Fruit fly (Drosophila melanogaster): ENCODE data around the gene VhaAC39-2.

VhaAC39-2 gene

DNA sequence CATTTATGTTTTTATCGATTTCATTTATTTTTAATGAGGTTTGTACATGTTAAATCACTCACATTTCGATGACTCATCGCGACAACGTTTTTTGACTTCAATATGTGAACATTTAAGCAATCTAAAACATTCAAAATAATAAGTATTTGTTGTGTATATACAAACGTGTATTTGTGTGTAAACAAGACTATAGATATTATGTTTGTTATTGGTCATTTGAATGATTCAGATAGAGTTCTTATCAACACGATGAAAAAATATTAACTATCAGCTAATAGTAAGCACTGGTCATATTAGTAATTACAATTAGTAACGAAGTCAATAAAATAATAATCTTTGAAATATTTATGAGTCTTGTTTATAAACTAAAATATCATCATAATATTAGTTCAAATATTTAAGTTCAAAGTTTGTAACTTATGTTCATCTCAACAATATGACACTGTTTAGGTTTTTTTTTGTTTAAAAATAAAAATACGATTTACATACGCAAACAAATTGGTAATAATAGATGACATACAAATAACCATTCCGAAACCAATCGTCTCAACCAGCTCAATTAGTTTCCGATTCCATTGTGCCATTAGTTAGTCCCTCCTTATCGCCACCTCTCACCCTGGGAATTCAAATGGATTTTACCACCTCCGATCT lies 22.0 kb upstream of the VhaAC39-2 start:
- TF ChIP-seq Myc (optimal IDR thresholded peaks at IDR 0.05) (no peak), Sin3A (optimal IDR thresholded peaks at IDR 0.05) (no peak), ttk (optimal IDR thresholded peaks at IDR 0.05) (no peak), psq (optimal IDR thresholded peaks at IDR 0.05) (no peak), h (optimal IDR thresholded peaks at IDR 0.05) (no peak), insv (optimal IDR thresholded peaks at IDR 0.05) (no peak)

dm6 chr3R:23179336-23179735 lies 20.2 kb upstream of the VhaAC39-2 start:
- TF ChIP-seq insv (optimal IDR thresholded peaks at IDR 0.05) = no peak
- no peak for TF ChIP-seq psq (optimal IDR thresholded peaks at IDR 0.05)
- no peak for TF ChIP-seq h (optimal IDR thresholded peaks at IDR 0.05)
- TF ChIP-seq Myc (optimal IDR thresholded peaks at IDR 0.05) = no peak
- no peak for TF ChIP-seq ttk (optimal IDR thresholded peaks at IDR 0.05)
- TF ChIP-seq Sin3A (optimal IDR thresholded peaks at IDR 0.05) = no peak

DNA sequence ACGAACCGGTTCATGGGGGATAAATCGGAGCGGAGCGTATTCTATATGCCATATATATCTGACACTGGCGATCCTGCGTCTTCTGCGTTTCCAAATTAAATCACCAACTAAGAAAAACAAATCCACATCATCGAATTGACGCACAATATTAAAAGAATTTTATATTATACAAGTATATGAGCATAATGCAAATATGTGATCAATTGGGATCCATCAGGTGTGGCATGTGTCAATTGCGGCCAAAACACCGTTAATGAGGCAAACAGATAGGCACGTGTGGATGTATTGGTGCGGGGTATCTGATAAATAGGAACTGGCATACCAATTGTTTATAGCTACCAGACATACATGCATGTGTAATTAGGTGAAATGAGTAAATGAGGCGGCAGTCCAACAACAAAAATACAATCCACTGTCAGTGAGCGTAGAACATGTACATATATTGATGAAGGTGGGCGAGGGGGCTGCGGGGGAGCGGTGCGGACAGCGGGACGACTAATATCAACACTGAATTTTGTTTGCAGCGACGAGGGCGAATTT lies 19.0 kb upstream of the VhaAC39-2 start:
- TF ChIP-seq psq (optimal IDR thresholded peaks at IDR 0.05) = no peak
- no peak for TF ChIP-seq insv (optimal IDR thresholded peaks at IDR 0.05)
- TF ChIP-seq Sin3A (optimal IDR thresholded peaks at IDR 0.05) = no peak
- TF ChIP-seq h (optimal IDR thresholded peaks at IDR 0.05) = no peak
- no peak for TF ChIP-seq ttk (optimal IDR thresholded peaks at IDR 0.05)
- no peak for TF ChIP-seq Myc (optimal IDR thresholded peaks at IDR 0.05)

- no peak for TF ChIP-seq Myc (optimal IDR thresholded peaks at IDR 0.05)
- TF ChIP-seq Sin3A (optimal IDR thresholded peaks at IDR 0.05) = no peak
- TF ChIP-seq h (optimal IDR thresholded peaks at IDR 0.05) = no peak
- no peak for TF ChIP-seq ttk (optimal IDR thresholded peaks at IDR 0.05)
- no peak for TF ChIP-seq psq (optimal IDR thresholded peaks at IDR 0.05)
- no peak for TF ChIP-seq insv (optimal IDR thresholded peaks at IDR 0.05)
Observed at dm6 chr3R:23177457-23177856, 18.3 kb upstream of the VhaAC39-2 start.

- TF ChIP-seq Sin3A (optimal IDR thresholded peaks at IDR 0.05) = no peak
- TF ChIP-seq Myc (optimal IDR thresholded peaks at IDR 0.05) = no peak
- TF ChIP-seq h (optimal IDR thresholded peaks at IDR 0.05) = no peak
- no peak for TF ChIP-seq ttk (optimal IDR thresholded peaks at IDR 0.05)
- no peak for TF ChIP-seq insv (optimal IDR thresholded peaks at IDR 0.05)
- TF ChIP-seq psq (optimal IDR thresholded peaks at IDR 0.05) = no peak
Observed at dm6 chr3R:23176445-23177087, 17.4 kb upstream of the VhaAC39-2 start.

dm6 chr3R:23175376-23175775 lies 16.3 kb upstream of the VhaAC39-2 start:
- no peak for TF ChIP-seq Myc (optimal IDR thresholded peaks at IDR 0.05)

dm6 chr3R:23174739-23175138 lies 15.6 kb upstream of the VhaAC39-2 start:
- no peak for TF ChIP-seq Myc (optimal IDR thresholded peaks at IDR 0.05)

DNA sequence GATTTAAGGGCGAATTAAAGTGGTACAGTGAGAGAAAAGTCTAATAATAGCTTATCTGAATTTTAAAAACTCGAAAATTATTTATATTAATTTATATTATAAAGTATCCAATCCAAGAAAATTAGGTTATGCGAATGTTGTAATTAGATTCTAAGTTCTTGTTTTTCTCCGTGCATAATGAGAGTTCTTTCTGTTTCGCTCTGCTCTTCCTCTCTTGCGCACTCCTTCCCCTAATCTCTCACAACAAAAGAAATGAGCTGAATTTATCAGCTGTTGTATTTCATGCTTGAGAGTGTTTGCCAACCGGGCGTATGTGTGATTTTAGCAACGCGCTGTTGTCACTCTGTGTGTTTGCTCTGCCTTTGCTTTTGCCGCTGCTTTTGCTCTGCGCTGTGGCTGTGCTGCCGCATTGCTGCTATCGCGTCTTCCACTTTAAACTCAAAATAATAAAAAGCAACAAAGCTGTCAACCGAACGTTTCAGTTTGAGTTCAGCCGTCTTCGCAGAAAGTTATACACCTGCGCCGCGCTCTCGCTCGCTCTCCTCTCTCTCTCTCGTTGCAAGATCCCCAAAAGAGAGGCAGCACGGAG lies 14.4 kb upstream of the VhaAC39-2 start, which contains the start of gene CG46310:
Gene CG46310 (plus strand): TSS at position 481 of the 589 bp plus-strand sequence.
- TF ChIP-seq ttk (optimal IDR thresholded peaks at IDR 0.05) (no peak), insv (optimal IDR thresholded peaks at IDR 0.05) (no peak), Sin3A (optimal IDR thresholded peaks at IDR 0.05) (no peak), h (optimal IDR thresholded peaks at IDR 0.05) (no peak), psq (optimal IDR thresholded peaks at IDR 0.05) (no peak), Myc (optimal IDR thresholded peaks at IDR 0.05) (no peak)

- TF ChIP-seq psq (optimal IDR thresholded peaks at IDR 0.05) (no peak), insv (optimal IDR thresholded peaks at IDR 0.05) (no peak), h (optimal IDR thresholded peaks at IDR 0.05) (no peak)
Observed at dm6 chr3R:23171867-23172266, 12.8 kb upstream of the VhaAC39-2 start.

DNA sequence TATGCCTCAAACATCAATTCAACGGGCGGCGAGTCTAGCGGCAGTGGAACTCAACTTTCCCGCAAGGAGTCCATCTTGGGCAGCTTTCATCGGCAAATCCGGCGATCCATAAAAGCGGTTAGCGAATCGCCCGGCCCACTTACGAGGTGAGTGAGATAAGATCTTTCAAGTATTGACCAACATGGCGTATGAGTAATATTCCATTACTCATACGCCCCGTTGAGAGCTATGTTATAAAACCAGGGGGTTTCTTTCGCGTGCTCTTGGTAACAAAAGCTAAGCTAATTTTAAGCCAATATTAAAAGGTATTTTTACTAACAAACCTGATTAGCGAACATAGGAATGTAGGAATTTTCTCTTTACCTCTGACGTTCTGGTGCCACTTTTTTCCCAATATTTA lies 11.2 kb upstream of the VhaAC39-2 start:
- no peak for TF ChIP-seq ttk (optimal IDR thresholded peaks at IDR 0.05)
- no peak for TF ChIP-seq insv (optimal IDR thresholded peaks at IDR 0.05)

DNA sequence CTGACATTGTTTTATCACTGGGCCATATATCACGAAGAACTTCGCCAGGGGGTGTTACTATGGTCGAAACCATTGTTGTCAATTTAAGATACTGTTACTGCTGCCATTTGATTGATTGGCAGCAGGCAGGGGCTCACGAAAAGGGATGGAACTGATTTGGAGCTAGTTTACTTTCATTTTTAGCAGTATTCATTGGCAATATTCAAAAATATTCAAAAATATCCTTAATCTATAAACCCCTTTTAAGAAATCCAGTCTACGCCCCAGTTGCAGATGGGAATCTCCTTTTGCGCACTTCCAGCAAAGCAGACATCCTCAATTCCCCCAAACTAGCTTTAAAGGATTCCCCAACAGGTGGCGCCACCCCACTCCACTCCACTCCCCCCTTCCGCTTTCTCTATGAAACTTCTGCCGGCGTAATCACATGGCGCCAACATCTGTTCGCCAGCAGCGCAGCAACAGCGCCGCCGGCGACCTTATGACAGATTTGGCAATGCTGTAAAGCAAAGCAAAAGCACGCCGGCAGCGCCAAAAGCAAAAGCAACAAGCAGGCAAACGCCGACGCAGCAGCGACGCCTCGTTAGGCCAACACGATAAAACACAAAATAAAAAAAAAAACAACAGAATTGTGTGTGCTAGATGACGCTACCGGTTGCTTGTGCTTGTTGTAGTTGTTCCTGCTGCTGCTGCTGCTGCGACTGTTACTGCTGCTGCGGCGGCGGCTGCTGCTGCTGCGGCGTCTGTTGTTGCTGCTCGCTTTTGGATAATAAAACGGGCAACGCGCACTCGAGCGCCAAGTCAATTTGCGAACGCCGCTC lies 8.6 kb upstream of the VhaAC39-2 start, which contains the start of gene Irk1:
Gene Irk1 (plus strand): TSS at position 811 of the 818 bp plus-strand sequence.
- no peak for TF ChIP-seq Myc (optimal IDR thresholded peaks at IDR 0.05)
- no peak for TF ChIP-seq Sin3A (optimal IDR thresholded peaks at IDR 0.05)
- TF ChIP-seq psq (optimal IDR thresholded peaks at IDR 0.05) = no peak
- no peak for TF ChIP-seq insv (optimal IDR thresholded peaks at IDR 0.05)
- no peak for TF ChIP-seq h (optimal IDR thresholded peaks at IDR 0.05)
- no peak for TF ChIP-seq ttk (optimal IDR thresholded peaks at IDR 0.05)

DNA sequence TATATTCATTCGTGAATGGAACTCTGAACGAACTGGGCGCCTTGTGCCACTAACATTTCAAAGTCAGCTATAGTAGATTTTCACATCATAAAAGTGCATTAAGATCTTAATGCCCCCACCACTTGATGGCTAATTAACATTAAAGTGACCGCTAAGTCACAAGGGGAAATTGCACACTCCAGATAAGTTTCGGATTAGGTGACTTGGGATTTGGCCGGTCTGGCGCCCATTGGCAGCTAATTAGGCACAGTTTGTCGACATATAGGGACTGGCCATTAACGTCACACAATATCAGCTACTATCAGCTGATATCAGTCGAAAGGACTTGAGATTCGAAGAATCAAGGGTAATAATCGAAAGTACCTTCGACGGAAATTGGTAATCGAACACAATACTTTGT lies 5.5 kb upstream of the VhaAC39-2 start:
- TF ChIP-seq h (optimal IDR thresholded peaks at IDR 0.05) = no peak
- no peak for TF ChIP-seq Myc (optimal IDR thresholded peaks at IDR 0.05)
- TF ChIP-seq insv (optimal IDR thresholded peaks at IDR 0.05) = no peak
- TF ChIP-seq Sin3A (optimal IDR thresholded peaks at IDR 0.05) = no peak
- no peak for TF ChIP-seq ttk (optimal IDR thresholded peaks at IDR 0.05)
- TF ChIP-seq psq (optimal IDR thresholded peaks at IDR 0.05) = no peak
